Fruit fly (Drosophila melanogaster): ENCODE data around the gene Or67d.

The Or67d gene

dm6 chr3L:10271609-10272174 is 1.3 kb upstream of the Or67d start:
- no peak for TF ChIP-seq Dif (GFP tag; optimal IDR thresholded peaks at IDR 0.05; ENCODE audit: partially characterized antibody)
- no peak for TF ChIP-seq tai (GFP tag; optimal IDR thresholded peaks at IDR 0.05)
- TF ChIP-seq woc (GFP tag; optimal IDR thresholded peaks at IDR 0.05), result no peak
- TF ChIP-seq sage (GFP tag; optimal IDR thresholded peaks at IDR 0.05), result no peak
- TF ChIP-seq CG32264 (GFP tag; optimal IDR thresholded peaks at IDR 0.05), result no peak
- TF ChIP-seq usp (GFP tag; optimal IDR thresholded peaks at IDR 0.05), result no peak
- no peak for TF ChIP-seq Hr83 (GFP tag; optimal IDR thresholded peaks at IDR 0.05; ENCODE audit: poor library complexity, severe bottlenecking)
- no peak for TF ChIP-seq Hnf4 (GFP tag; optimal IDR thresholded peaks at IDR 0.05)
- TF ChIP-seq jim (GFP tag; optimal IDR thresholded peaks at IDR 0.05), result no peak
- no peak for TF ChIP-seq HLH106 (tag; optimal IDR thresholded peaks at IDR 0.05)
- no peak for TF ChIP-seq lola (GFP tag; optimal IDR thresholded peaks at IDR 0.05)
- no peak for TF ChIP-seq pan (optimal IDR thresholded peaks at IDR 0.05)

DNA sequence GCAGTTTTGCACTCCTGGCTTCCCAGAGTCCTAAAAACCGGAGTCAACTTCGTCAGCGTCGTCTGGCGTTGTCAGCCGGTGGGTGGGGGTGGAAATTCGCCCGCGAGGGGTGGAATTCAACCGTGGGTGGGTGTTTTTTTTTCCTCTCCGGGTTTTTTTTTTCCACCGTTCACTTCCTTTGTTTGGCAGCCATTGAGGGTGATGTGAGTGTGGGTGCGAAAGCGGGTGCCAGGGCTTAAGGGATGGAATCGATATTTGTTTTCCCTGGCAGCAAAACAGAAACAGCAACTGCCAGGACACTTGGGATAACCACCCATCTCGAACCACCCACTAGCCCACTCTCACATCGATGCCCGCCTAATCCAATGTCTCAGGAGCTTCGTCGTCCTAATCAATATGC is 6.5 kb downstream of the Or67d start:
- no peak for TF ChIP-seq HLH106 (tag; optimal IDR thresholded peaks at IDR 0.05)
- TF ChIP-seq Dif (GFP tag; optimal IDR thresholded peaks at IDR 0.05; ENCODE audit: partially characterized antibody), result no peak
- TF ChIP-seq Hnf4 (GFP tag; optimal IDR thresholded peaks at IDR 0.05), result no peak
- TF ChIP-seq dsf (GFP tag; optimal IDR thresholded peaks at IDR 0.05; ENCODE audit: borderline replicate concordance), result no peak
- TF ChIP-seq usp (GFP tag; optimal IDR thresholded peaks at IDR 0.05), result no peak
- no peak for TF ChIP-seq foxo (GFP tag; optimal IDR thresholded peaks at IDR 0.05)
- no peak for TF ChIP-seq dl (GFP tag; optimal IDR thresholded peaks at IDR 0.05; ENCODE audit: insufficient read depth in 1 of 2, partially characterized antibody in 2 of 2)
- no peak for TF ChIP-seq pan (optimal IDR thresholded peaks at IDR 0.05)
- TF ChIP-seq Rel (GFP tag; optimal IDR thresholded peaks at IDR 0.05), result no peak
- no peak for TF ChIP-seq Rel (tag; optimal IDR thresholded peaks at IDR 0.05)
- no peak for TF ChIP-seq Sp1 (GFP tag; optimal IDR thresholded peaks at IDR 0.05)
- no peak for TF ChIP-seq fru (GFP tag; optimal IDR thresholded peaks at IDR 0.05)
- no peak for TF ChIP-seq rgr (GFP tag; optimal IDR thresholded peaks at IDR 0.05)
- TF ChIP-seq dmrt93B (GFP tag; optimal IDR thresholded peaks at IDR 0.05), result no peak
- TF ChIP-seq N (GFP tag; optimal IDR thresholded peaks at IDR 0.05), result no peak
- TF ChIP-seq CG32264 (GFP tag; optimal IDR thresholded peaks at IDR 0.05), result no peak
- no peak for TF ChIP-seq br (GFP tag; optimal IDR thresholded peaks at IDR 0.05)
- TF ChIP-seq Hr78 (GFP tag; optimal IDR thresholded peaks at IDR 0.05), result no peak
- no peak for TF ChIP-seq CG9705 (GFP tag; optimal IDR thresholded peaks at IDR 0.05)
- no peak for TF ChIP-seq Myc (optimal IDR thresholded peaks at IDR 0.05)
- no peak for TF ChIP-seq Jra (GFP tag; optimal IDR thresholded peaks at IDR 0.05)

- no peak for TF ChIP-seq CG9705 (GFP tag; optimal IDR thresholded peaks at IDR 0.05)
- no peak for TF ChIP-seq jim (GFP tag; optimal IDR thresholded peaks at IDR 0.05)
- TF ChIP-seq tai (GFP tag; optimal IDR thresholded peaks at IDR 0.05), result no peak
- TF ChIP-seq usp (GFP tag; optimal IDR thresholded peaks at IDR 0.05), result no peak
- no peak for TF ChIP-seq Dfd (GFP tag; optimal IDR thresholded peaks at IDR 0.05)
- no peak for TF ChIP-seq N (GFP tag; optimal IDR thresholded peaks at IDR 0.05)
- no peak for TF ChIP-seq sage (GFP tag; optimal IDR thresholded peaks at IDR 0.05)
- no peak for TF ChIP-seq h (GFP tag; optimal IDR thresholded peaks at IDR 0.05)
- TF ChIP-seq Vsx2 (GFP tag; optimal IDR thresholded peaks at IDR 0.05; ENCODE audit: partially characterized antibody), result no peak
- TF ChIP-seq GATAd (GFP tag; optimal IDR thresholded peaks at IDR 0.05), result no peak
- no peak for TF ChIP-seq pan (optimal IDR thresholded peaks at IDR 0.05)
- TF ChIP-seq Mio (GFP tag; optimal IDR thresholded peaks at IDR 0.05), result no peak
- no peak for TF ChIP-seq Hr78 (GFP tag; optimal IDR thresholded peaks at IDR 0.05)
- TF ChIP-seq Jra (GFP tag; optimal IDR thresholded peaks at IDR 0.05), result no peak
- TF ChIP-seq HLH106 (tag; optimal IDR thresholded peaks at IDR 0.05), result no peak
Measured at dm6 chr3L:10281802-10282201, 8.8 kb downstream of the Or67d start.

- TF ChIP-seq HLH106 (tag; optimal IDR thresholded peaks at IDR 0.05), result peak; percentile 32
- TF ChIP-seq Sp1 (GFP tag; optimal IDR thresholded peaks at IDR 0.05), result peak; percentile 34
- no peak for TF ChIP-seq CG32264 (GFP tag; optimal IDR thresholded peaks at IDR 0.05)
- TF ChIP-seq fru (GFP tag; optimal IDR thresholded peaks at IDR 0.05), result peak; percentile 26
- peak; percentile 17 for TF ChIP-seq ey (GFP tag; optimal IDR thresholded peaks at IDR 0.05)
- no peak for TF ChIP-seq sage (GFP tag; optimal IDR thresholded peaks at IDR 0.05)
- TF ChIP-seq rgr (GFP tag; optimal IDR thresholded peaks at IDR 0.05), result peak; percentile 8
- no peak for TF ChIP-seq tai (GFP tag; optimal IDR thresholded peaks at IDR 0.05)
- no peak for TF ChIP-seq pan (optimal IDR thresholded peaks at IDR 0.05)
- TF ChIP-seq Hnf4 (GFP tag; optimal IDR thresholded peaks at IDR 0.05), result peak; percentile 9
- peak; percentile 52 for TF ChIP-seq h (GFP tag; optimal IDR thresholded peaks at IDR 0.05)
- no peak for TF ChIP-seq usp (GFP tag; optimal IDR thresholded peaks at IDR 0.05)
- no peak for TF ChIP-seq N (GFP tag; optimal IDR thresholded peaks at IDR 0.05)
Measured at dm6 chr3L:10283946-10284345, 10.9 kb downstream of the Or67d start.
